Worm (Caenorhabditis elegans): Measurements from ENCODE around the gene Y60C6A.1.

DNA sequence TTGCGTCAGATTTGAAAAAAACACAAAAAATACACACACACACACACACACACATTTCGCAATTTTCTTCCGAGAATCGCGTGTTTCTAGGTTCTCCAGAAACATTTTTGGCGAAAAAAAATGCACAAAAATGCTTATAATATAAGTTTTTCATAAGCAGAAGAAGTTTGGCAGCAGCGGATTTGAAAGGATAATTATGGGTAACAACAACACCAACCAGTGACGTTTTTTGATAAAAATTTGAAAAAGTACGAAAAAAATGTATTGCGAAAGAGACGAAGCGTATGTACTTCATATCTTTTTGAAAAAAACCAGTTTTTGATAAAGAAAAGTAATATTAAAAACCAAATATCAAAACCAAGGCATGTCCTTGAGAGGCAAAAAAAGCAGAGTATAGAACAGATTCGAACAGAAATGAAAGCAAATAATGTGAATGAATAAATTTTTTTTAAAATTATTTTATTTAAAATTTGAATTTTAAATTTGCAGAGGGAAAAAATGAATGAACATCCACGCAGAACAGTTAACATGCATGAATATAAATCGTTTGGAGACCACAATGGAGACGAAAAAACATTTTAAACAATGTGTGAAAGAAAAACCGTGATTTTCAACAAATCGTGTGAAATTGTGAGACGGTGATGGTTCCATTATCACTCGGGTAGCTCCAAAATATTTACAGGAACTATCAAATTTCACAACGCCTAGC, 40.4 kb downstream of the Y60C6A.1 start:
- TF ChIP-seq dmd-4 (tag; optimal IDR thresholded peaks at IDR 0.05): no peak
- no peak for TF ChIP-seq skn-1 (tag; optimal IDR thresholded peaks at IDR 0.05)
- TF ChIP-seq fos-1 (tag; optimal IDR thresholded peaks at IDR 0.05): no peak
- TF ChIP-seq nhr-237 (tag; optimal IDR thresholded peaks at IDR 0.05): no peak
- TF ChIP-seq nhr-129 (tag; optimal IDR thresholded peaks at IDR 0.05): peak; percentile 56
- no peak for TF ChIP-seq nhr-11 (tag; optimal IDR thresholded peaks at IDR 0.05)
- no peak for TF ChIP-seq zag-1 (tag; optimal IDR thresholded peaks at IDR 0.05)
- no peak for TF ChIP-seq ceh-82 (tag; optimal IDR thresholded peaks at IDR 0.05)
- peak; percentile 33 for TF ChIP-seq crh-2 (tag; optimal IDR thresholded peaks at IDR 0.05)
- no peak for TF ChIP-seq ztf-1 (GFP tag; conservative IDR thresholded peaks at IDR 0.05)
- TF ChIP-seq ztf-4 (tag; optimal IDR thresholded peaks at IDR 0.05): peak; percentile 95

All from whole organism, L2 larva.